Worm (Caenorhabditis elegans) whole organism, L1 larva: ENCODE results near the gene dyf-6.

Source experiments
- snpc-4 ChIP-seq: fragments of 150-350 bp; optimal IDR thresholded peaks from 2 replicates; lab custom pipeline; 2014; ENCODE audit warnings: missing biosample characterization, missing genetic modification characterization
- sptf-1 ChIP-seq: fragments of 150-350 bp; optimal IDR thresholded peaks from 2 replicates; lab custom pipeline; 2014; ENCODE audit warnings: missing biosample characterization, missing genetic modification characterization
- zag-1 ChIP-seq: fragments of 150-350 bp; optimal IDR thresholded peaks from 2 replicates; lab custom pipeline; 2014; ENCODE audit warnings: missing biosample characterization, missing genetic modification characterization

DNA sequence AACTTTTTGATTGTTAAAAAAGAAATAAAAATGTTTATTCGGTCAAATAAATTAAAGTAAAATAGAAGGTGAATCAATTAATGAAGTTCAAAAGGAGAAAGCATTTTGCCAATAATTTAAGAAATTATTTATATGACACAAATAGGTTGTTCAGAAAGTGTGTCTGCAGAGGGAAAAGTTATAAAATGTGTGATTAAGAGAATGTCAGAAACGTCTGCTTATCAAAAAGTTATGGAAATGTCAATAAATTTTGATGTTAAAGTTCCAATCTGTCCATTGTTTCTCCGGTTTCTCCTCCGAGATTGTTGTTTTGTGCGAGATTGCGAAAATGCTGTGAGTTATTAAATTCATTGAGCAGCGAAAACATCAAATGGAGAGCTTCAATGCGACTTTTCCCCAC, 6.6 kb downstream of the dyf-6 start, which contains the start of gene rme-4:
- no peak for TF ChIP-seq zag-1 (tag; lab: Kevin White, UChicago)
- no peak for TF ChIP-seq snpc-4 (tag; lab: Kevin White, UChicago)
- TF ChIP-seq sptf-1, result no peak
